Worm (Caenorhabditis elegans): Measurements from ENCODE around the gene R04B5.7.

ce11 chrV:10047189-10047588, 43.2 kb downstream of the R04B5.7 start:
- TF ChIP-seq nhr-11 (tag; optimal IDR thresholded peaks at IDR 0.05): no peak
- TF ChIP-seq snpc-4 (tag; optimal IDR thresholded peaks at IDR 0.05): no peak
- TF ChIP-seq lin-39 (tag; optimal IDR thresholded peaks at IDR 0.05): no peak
- TF ChIP-seq daf-12 (tag; optimal IDR thresholded peaks at IDR 0.05): no peak
- no peak for TF ChIP-seq egl-5 (tag; optimal IDR thresholded peaks at IDR 0.05)
- TF ChIP-seq tbx-2 (tag; optimal IDR thresholded peaks at IDR 0.05): no peak
- TF ChIP-seq egl-27 (tag; optimal IDR thresholded peaks at IDR 0.05): no peak
- no peak for TF ChIP-seq ceh-82 (tag; optimal IDR thresholded peaks at IDR 0.05)
- no peak for TF ChIP-seq nhr-12 (tag; optimal IDR thresholded peaks at IDR 0.05)
- TF ChIP-seq nhr-25 (tag; optimal IDR thresholded peaks at IDR 0.05): no peak
- TF ChIP-seq elt-3 (tag; optimal IDR thresholded peaks at IDR 0.05): no peak
- no peak for TF ChIP-seq ceh-9 (tag; optimal IDR thresholded peaks at IDR 0.05)
- no peak for TF ChIP-seq nhr-28 (tag; optimal IDR thresholded peaks at IDR 0.05)
